Fruit fly (Drosophila melanogaster): ENCODE measurements around the gene Arr2.
A peak's percentile ranks its signal among the peaks of the same experiment; 100 is the strongest.

Arr2 gene

DNA sequence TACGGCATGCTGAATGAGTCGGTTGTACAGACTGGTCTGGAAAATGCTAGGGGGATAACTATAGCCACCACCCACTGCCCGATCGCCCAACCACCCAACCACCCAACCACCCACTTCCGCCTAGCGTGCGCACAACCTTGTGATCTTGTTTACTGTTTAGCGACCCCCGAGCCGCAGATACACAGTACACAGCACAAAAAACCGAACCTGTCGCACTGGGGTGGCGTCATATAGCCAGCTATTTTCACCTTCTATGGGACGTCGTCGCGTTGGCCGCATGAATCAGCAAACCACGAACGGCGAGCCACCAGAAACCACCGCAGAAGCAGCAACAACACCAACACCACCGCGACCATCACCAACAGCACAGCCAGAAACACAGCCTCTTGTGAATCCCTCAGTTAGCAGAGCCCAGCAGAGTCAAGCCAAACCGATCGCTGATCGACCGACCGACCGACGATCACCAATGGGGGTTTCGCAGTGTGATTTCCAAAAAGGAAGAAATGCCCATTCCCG is 26.4 kb upstream of the Arr2 start (continued):
- TF ChIP-seq CG7839 (tag; optimal IDR thresholded peaks at IDR 0.05), result no peak
- TF ChIP-seq Fer2 (tag; optimal IDR thresholded peaks at IDR 0.05), result no peak
- TF ChIP-seq Nf-YB (GFP tag; optimal IDR thresholded peaks at IDR 0.05), result no peak
- TF ChIP-seq CG7745 (tag; optimal IDR thresholded peaks at IDR 0.05), result no peak
- no peak for TF ChIP-seq trem (tag; optimal IDR thresholded peaks at IDR 0.05)
- TF ChIP-seq CG9609 (GFP tag; optimal IDR thresholded peaks at IDR 0.05), result no peak
- no peak for TF ChIP-seq ac (GFP tag; optimal IDR thresholded peaks at IDR 0.05)
- no peak for TF ChIP-seq Deaf1 (tag; optimal IDR thresholded peaks at IDR 0.05)
- TF ChIP-seq CG2889 (GFP tag; IDR thresholded peaks at IDR 0.05), result no peak
- TF ChIP-seq jigr1 (GFP tag; IDR thresholded peaks at IDR 0.05), result no peak
- TF ChIP-seq Mrtf (GFP tag; IDR thresholded peaks at IDR 0.05), result no peak
- no peak for TF ChIP-seq mirr (GFP tag; optimal IDR thresholded peaks at IDR 0.05)
- no peak for TF ChIP-seq CG17612 (GFP tag; IDR thresholded peaks at IDR 0.05)
- TF ChIP-seq Hr3 (GFP tag; optimal IDR thresholded peaks at IDR 0.05), result no peak
- no peak for TF ChIP-seq hth (optimal IDR thresholded peaks at IDR 0.05)
- no peak for TF ChIP-seq tin (GFP tag; optimal IDR thresholded peaks at IDR 0.05)
- no peak for TF ChIP-seq CG12299 (tag; optimal IDR thresholded peaks at IDR 0.05)
- peak; percentile 6 for TF ChIP-seq p53 (GFP tag; optimal IDR thresholded peaks at IDR 0.05)
- TF ChIP-seq CG6683 (GFP tag; optimal IDR thresholded peaks at IDR 0.05), result no peak
- TF ChIP-seq al (GFP tag; IDR thresholded peaks at IDR 0.05), result no peak
- 0 out of 2 replicates have a peak, but pooled peaks have one; percentile 29 for TF ChIP-seq CG9215 (GFP tag; IDR thresholded peaks at IDR 0.05)
- TF ChIP-seq tgo (GFP tag; IDR thresholded peaks at IDR 0.05), result 0 out of 3 replicates have a peak, but pooled peaks have one; percentile 14
- no peak for TF ChIP-seq CG11093 (GFP tag; IDR thresholded peaks at IDR 0.05)
- TF ChIP-seq CG10209 (GFP tag; optimal IDR thresholded peaks at IDR 0.05), result no peak
- peak; percentile 20 for TF ChIP-seq pb (GFP tag; optimal IDR thresholded peaks at IDR 0.05)
- no peak for TF ChIP-seq CG7556 (GFP tag; optimal IDR thresholded peaks at IDR 0.05)
- TF ChIP-seq CG4328 (GFP tag; optimal IDR thresholded peaks at IDR 0.05), result no peak
- no peak for TF ChIP-seq CG3838 (GFP tag; optimal IDR thresholded peaks at IDR 0.05)
- TF ChIP-seq vfl (GFP tag; optimal IDR thresholded peaks at IDR 0.05), result no peak
- TF ChIP-seq Trl (optimal IDR thresholded peaks at IDR 0.05), result no peak
- no peak for TF ChIP-seq Trl (GFP tag; optimal IDR thresholded peaks at IDR 0.05)
- no peak for TF ChIP-seq Nf-YC (tag; optimal IDR thresholded peaks at IDR 0.05)
- TF ChIP-seq Usf (GFP tag; optimal IDR thresholded peaks at IDR 0.05), result no peak
- no peak for TF ChIP-seq CG15479 (GFP tag; optimal IDR thresholded peaks at IDR 0.05)
- TF ChIP-seq Sin3A (optimal IDR thresholded peaks at IDR 0.05), result no peak
- TF ChIP-seq sima (GFP tag; optimal IDR thresholded peaks at IDR 0.05), result no peak
- TF ChIP-seq zf30C (GFP tag; optimal IDR thresholded peaks at IDR 0.05), result no peak
- no peak for TF ChIP-seq CG16779 (GFP tag; IDR thresholded peaks at IDR 0.05)
- TF ChIP-seq dm (GFP tag; optimal IDR thresholded peaks at IDR 0.05), result peak; percentile 17
- TF ChIP-seq CG4404 (GFP tag; IDR thresholded peaks at IDR 0.05), result no peak
- TF ChIP-seq pnt (GFP tag; optimal IDR thresholded peaks at IDR 0.05), result no peak
- TF ChIP-seq exex (tag; optimal IDR thresholded peaks at IDR 0.05), result no peak
- peak; percentile 54 for TF ChIP-seq CG9932 (GFP tag; IDR thresholded peaks at IDR 0.05)
- no peak for TF ChIP-seq ATbp (GFP tag; optimal IDR thresholded peaks at IDR 0.05)
- no peak for TF ChIP-seq CG5245 (GFP tag; optimal IDR thresholded peaks at IDR 0.05)
- no peak for TF ChIP-seq fu2 (GFP tag; optimal IDR thresholded peaks at IDR 0.05)
- no peak for TF ChIP-seq sr (GFP tag; IDR thresholded peaks at IDR 0.05)
- no peak for TF ChIP-seq tap (tag; optimal IDR thresholded peaks at IDR 0.05)
- no peak for TF ChIP-seq CG8359 (GFP tag; optimal IDR thresholded peaks at IDR 0.05; ENCODE audit: borderline replicate concordance)
- no peak for TF ChIP-seq Meics (GFP tag; optimal IDR thresholded peaks at IDR 0.05)
- TF ChIP-seq CG30431 (GFP tag; optimal IDR thresholded peaks at IDR 0.05), result no peak
- no peak for TF ChIP-seq HLH54F (GFP tag; optimal IDR thresholded peaks at IDR 0.05)
- TF ChIP-seq CG12659 (GFP tag; optimal IDR thresholded peaks at IDR 0.05), result no peak

Measured in whole organism, embryonic.